Worm (Caenorhabditis elegans) whole organism, young adult: Measurements from ENCODE around the gene C17C3.15.

Source experiments
- B0261.1 ChIP-seq: sonication (generic microtip); optimal IDR thresholded peaks from 2 replicates; lab custom pipeline; 2016; ENCODE audit warnings: mild to moderate bottlenecking, missing genetic modification characterization, moderate library complexity, missing compliant biosample characterization
- F22D6.2 ChIP-seq: sonication (generic microtip); optimal IDR thresholded peaks from 2 replicates; lab custom pipeline; 2016; ENCODE audit warnings: mild to moderate bottlenecking, missing genetic modification characterization, missing compliant biosample characterization
- F23B12.7 ChIP-seq: sonication (generic microtip); optimal IDR thresholded peaks from 2 replicates; lab custom pipeline; 2017; ENCODE audit warnings: missing genetic modification characterization, mild to moderate bottlenecking, missing compliant biosample characterization, antibody characterized with exemption, moderate library complexity; ENCODE audit not compliant: insufficient read depth
- F39B2.1 ChIP-seq: fragments of 200-800 bp; sonication (Bioruptor generic); IDR thresholded peaks from 2 replicates; pipeline ENCODE4 v1.3.6; 2022; ENCODE audit warnings: missing genetic modification reagents, missing genetic modification characterization, missing compliant biosample characterization
- F49E8.2 ChIP-seq: sonication (generic microtip); optimal IDR thresholded peaks from 3 replicates; lab custom pipeline; 2017; ENCODE audit warnings: missing genetic modification characterization, mild to moderate bottlenecking, missing compliant biosample characterization, antibody characterized with exemption, moderate library complexity; ENCODE audit not compliant: insufficient read depth
- F52B5.7 ChIP-seq: sonication (generic microtip); optimal IDR thresholded peaks from 2 replicates; lab custom pipeline; 2016; ENCODE audit warnings: mild to moderate bottlenecking, missing genetic modification characterization, missing compliant biosample characterization
- F55B11.4 ChIP-seq: sonication (generic microtip); optimal IDR thresholded peaks from 2 replicates; lab custom pipeline; 2016; ENCODE audit warnings: missing compliant biosample characterization, missing genetic modification characterization, borderline replicate concordance; ENCODE audit not compliant: insufficient read depth
- K12H6.12 ChIP-seq: fragments of 200-800 bp; sonication (Bioruptor generic); optimal IDR thresholded peaks from 2 replicates; lab custom pipeline; 2018; ENCODE audit warnings: mild to moderate bottlenecking, missing genetic modification characterization, missing compliant biosample characterization
- Y56A3A.18 ChIP-seq: fragments of 200-800 bp; sonication (Bioruptor generic); IDR thresholded peaks from 2 replicates; pipeline ENCODE4 v1.3.6; 2022; ENCODE audit warnings: missing genetic modification reagents, missing genetic modification characterization, missing compliant biosample characterization
- atf-7 ChIP-seq: sonication (generic microtip); optimal IDR thresholded peaks from 2 replicates; lab custom pipeline; 2017; ENCODE audit warnings: mild to moderate bottlenecking, missing genetic modification characterization, missing compliant biosample characterization
- attf-3 ChIP-seq: fragments of 200-800 bp; sonication (Bioruptor generic); conservative IDR thresholded peaks from 2 replicates; pipeline ENCODE4 v1.3.6; 2022; ENCODE audit warnings: missing genetic modification reagents, missing genetic modification characterization, missing compliant biosample characterization
- attf-5 ChIP-seq: fragments of 200-800 bp; sonication (Bioruptor generic); optimal IDR thresholded peaks from 2 replicates; lab custom pipeline; 2018; ENCODE audit warnings: mild to moderate bottlenecking, missing genetic modification characterization, missing compliant biosample characterization
- attf-6 ChIP-seq: fragments of 200-800 bp; sonication (Bioruptor generic); IDR thresholded peaks from 2 replicates; pipeline ENCODE4 v1.3.6; 2022; ENCODE audit warnings: missing genetic modification reagents, missing genetic modification characterization, missing compliant biosample characterization
- bed-1 ChIP-seq: fragments of 200-800 bp; sonication (Bioruptor generic); IDR thresholded peaks from 2 replicates; pipeline ENCODE4 v1.3.6; 2022; ENCODE audit warnings: missing genetic modification reagents, missing genetic modification characterization, missing compliant biosample characterization
- ccch-3 ChIP-seq: fragments of 200-800 bp; sonication (Bioruptor generic); optimal IDR thresholded peaks from 2 replicates; lab custom pipeline; 2018; ENCODE audit warnings: mild to moderate bottlenecking, missing genetic modification characterization, missing compliant biosample characterization
- ceh-100 ChIP-seq: fragments of 200-800 bp; sonication (Bioruptor generic); IDR thresholded peaks from 2 replicates; pipeline ENCODE4 v1.3.6; 2022; ENCODE audit warnings: missing genetic modification reagents, missing genetic modification characterization, missing compliant biosample characterization
- chd-7 ChIP-seq: sonication (generic microtip); optimal IDR thresholded peaks from 2 replicates; lab custom pipeline; 2016; ENCODE audit warnings: mild to moderate bottlenecking, missing genetic modification characterization, moderate library complexity, missing compliant biosample characterization
- efl-1 ChIP-seq: fragments of 150-350 bp; optimal IDR thresholded peaks from 2 replicates; lab custom pipeline; 2014; ENCODE audit warnings: missing biosample characterization, missing genetic modification reagents, missing genetic modification characterization
- egl-18 ChIP-seq: fragments of 200-800 bp; sonication (Bioruptor generic); IDR thresholded peaks from 2 replicates; pipeline ENCODE4 v1.3.6; 2022; ENCODE audit warnings: missing genetic modification reagents, missing genetic modification characterization, missing compliant biosample characterization
- egrh-3 ChIP-seq: fragments of 200-800 bp; sonication (Bioruptor generic); IDR thresholded peaks from 2 replicates; pipeline ENCODE4 v1.3.6; 2022; ENCODE audit warnings: missing genetic modification reagents, missing genetic modification characterization, missing compliant biosample characterization
- ekl-4 ChIP-seq: fragments of 200-800 bp; sonication (Bioruptor generic); IDR thresholded peaks from 2 replicates; pipeline ENCODE4 v1.3.6; 2022; ENCODE audit warnings: missing genetic modification reagents, missing genetic modification characterization, missing compliant biosample characterization
- ets-4 ChIP-seq: fragments of 200-800 bp; sonication (Bioruptor generic); optimal IDR thresholded peaks from 2 replicates; lab custom pipeline; 2018; ENCODE audit warnings: mild to moderate bottlenecking, missing genetic modification characterization, missing compliant biosample characterization
- fkh-3 ChIP-seq: sonication (generic microtip); optimal IDR thresholded peaks from 2 replicates; lab custom pipeline; 2016; ENCODE audit warnings: mild to moderate bottlenecking, missing genetic modification characterization, missing compliant biosample characterization
- hlh-12 ChIP-seq: sonication (generic microtip); optimal IDR thresholded peaks from 2 replicates; lab custom pipeline; 2016; ENCODE audit warnings: missing genetic modification characterization, missing compliant biosample characterization
- let-526 ChIP-seq: fragments of 200-800 bp; sonication (Bioruptor generic); IDR thresholded peaks from 2 replicates; pipeline ENCODE4 v1.3.6; 2022; ENCODE audit warnings: missing genetic modification reagents, missing genetic modification characterization, missing compliant biosample characterization
- let-607 ChIP-seq, 2 experiments: fragments of 200-800 bp in 1 of 2; sonication (Bioruptor generic) in 1 of 2; sonication (generic microtip) in 1 of 2; optimal IDR thresholded peaks; 2 replicates each; lab custom pipeline; 2016 to 2018; ENCODE audit warnings: mild to moderate bottlenecking in 2 of 2, missing compliant biosample characterization in 2 of 2, missing genetic modification characterization in 2 of 2, moderate library complexity in 2 of 2, missing genotype in 1 of 2
- lin-26 ChIP-seq: fragments of 200-800 bp; sonication (Bioruptor generic); IDR thresholded peaks from 2 replicates; pipeline ENCODE4 v1.3.6; 2022; ENCODE audit warnings: missing genetic modification reagents, missing genetic modification characterization, missing compliant biosample characterization
- lsl-1 ChIP-seq: fragments of 200-800 bp; sonication (Bioruptor generic); optimal IDR thresholded peaks from 2 replicates; lab custom pipeline; 2018; ENCODE audit warnings: mild to moderate bottlenecking, missing genetic modification characterization, moderate library complexity, missing compliant biosample characterization
- lsy-27 ChIP-seq: sonication (generic microtip); optimal IDR thresholded peaks from 2 replicates; lab custom pipeline; 2017; ENCODE audit warnings: missing genetic modification characterization, mild to moderate bottlenecking, missing compliant biosample characterization, antibody characterized with exemption, missing genotype, borderline replicate concordance; ENCODE audit not compliant: insufficient read depth
- madf-3 ChIP-seq: fragments of 200-800 bp; sonication (Bioruptor generic); IDR thresholded peaks from 2 replicates; pipeline ENCODE4 v1.3.6; 2022; ENCODE audit warnings: missing genetic modification reagents, missing genetic modification characterization, missing compliant biosample characterization
- mcd-1 ChIP-seq: fragments of 200-800 bp; sonication (Bioruptor generic); IDR thresholded peaks from 2 replicates; pipeline ENCODE4 v1.3.6; 2022; ENCODE audit warnings: missing genetic modification reagents, missing genetic modification characterization, missing compliant biosample characterization
- mxl-1 ChIP-seq: sonication (generic microtip); optimal IDR thresholded peaks from 2 replicates; lab custom pipeline; 2016; ENCODE audit warnings: missing genetic modification characterization, missing compliant biosample characterization
- nhr-27 ChIP-seq: fragments of 200-800 bp; sonication (Bioruptor generic); optimal IDR thresholded peaks from 2 replicates; lab custom pipeline; 2018; ENCODE audit warnings: mild to moderate bottlenecking, missing genetic modification characterization, moderate library complexity, missing compliant biosample characterization
- nhr-90 ChIP-seq: sonication (generic microtip); optimal IDR thresholded peaks from 2 replicates; lab custom pipeline; 2016; ENCODE audit warnings: missing genotype, mild to moderate bottlenecking, missing genetic modification characterization, missing compliant biosample characterization
- pbrm-1 ChIP-seq: fragments of 200-800 bp; sonication (Bioruptor generic); IDR thresholded peaks from 2 replicates; pipeline ENCODE4 v1.3.6; 2022; ENCODE audit warnings: missing genetic modification reagents, missing genetic modification characterization, missing compliant biosample characterization
- rpc-1 ChIP-seq, 2 experiments: fragments of 150-350 bp in 1 of 2; sonication (generic microtip) in 1 of 2; optimal IDR thresholded peaks; 2 replicates each; lab custom pipeline; 2014 to 2018; ENCODE audit warnings: missing biosample characterization in 1 of 2, missing genetic modification characterization in 1 of 2, missing genetic modification reagents in 1 of 2, missing genotype in 1 of 2
- snpc-1.1 ChIP-seq: sonication (generic microtip); optimal IDR thresholded peaks from 2 replicates; lab custom pipeline; 2017; ENCODE audit warnings: missing genetic modification characterization, mild to moderate bottlenecking, missing compliant biosample characterization, antibody characterized with exemption, moderate library complexity, missing genotype, missing genetic modification reagents; ENCODE audit not compliant: insufficient read depth
- snpc-3.4 ChIP-seq: sonication (generic microtip); optimal IDR thresholded peaks from 2 replicates; lab custom pipeline; 2017; ENCODE audit warnings: missing genetic modification characterization, mild to moderate bottlenecking, missing compliant biosample characterization, antibody characterized with exemption, moderate library complexity, missing genotype, missing genetic modification reagents
- sptf-2 ChIP-seq: fragments of 200-800 bp; sonication (Bioruptor generic); optimal IDR thresholded peaks from 2 replicates; lab custom pipeline; 2018; ENCODE audit warnings: mild to moderate bottlenecking, missing genetic modification characterization, missing compliant biosample characterization
- tbp1 ChIP-seq: fragments of 200-800 bp; sonication (Bioruptor generic); optimal IDR thresholded peaks from 2 replicates; lab custom pipeline; 2018; ENCODE audit warnings: mild to moderate bottlenecking, missing genetic modification characterization, missing compliant biosample characterization
- tlf-1 ChIP-seq: fragments of 200-800 bp; sonication (Bioruptor generic); optimal IDR thresholded peaks from 2 replicates; lab custom pipeline; 2018; ENCODE audit warnings: mild to moderate bottlenecking, missing genetic modification characterization, missing compliant biosample characterization
- unc-130 ChIP-seq: sonication (generic microtip); optimal IDR thresholded peaks from 2 replicates; lab custom pipeline; 2016; ENCODE audit warnings: missing genetic modification reagents, missing genetic modification characterization, missing compliant biosample characterization
- zfh-2 ChIP-seq: fragments of 200-800 bp; sonication (Bioruptor generic); conservative IDR thresholded peaks from 2 replicates; pipeline ENCODE4 v1.3.6; 2022; ENCODE audit warnings: missing genetic modification reagents, missing genetic modification characterization, missing compliant biosample characterization
- zim-3 ChIP-seq: sonication (generic microtip); optimal IDR thresholded peaks from 2 replicates; lab custom pipeline; 2017; ENCODE audit warnings: mild to moderate bottlenecking, missing genetic modification characterization, moderate library complexity, missing compliant biosample characterization
- ztf-26 ChIP-seq: sonication (generic microtip); optimal IDR thresholded peaks from 2 replicates; lab custom pipeline; 2017; ENCODE audit warnings: missing genetic modification characterization, missing compliant biosample characterization
- ztf-6 ChIP-seq: fragments of 200-800 bp; sonication (Bioruptor generic); IDR thresholded peaks from 2 replicates; pipeline ENCODE4 v1.3.6; 2022; ENCODE audit warnings: missing genetic modification reagents, missing genetic modification characterization, missing compliant biosample characterization

C17C3.15 gene

DNA sequence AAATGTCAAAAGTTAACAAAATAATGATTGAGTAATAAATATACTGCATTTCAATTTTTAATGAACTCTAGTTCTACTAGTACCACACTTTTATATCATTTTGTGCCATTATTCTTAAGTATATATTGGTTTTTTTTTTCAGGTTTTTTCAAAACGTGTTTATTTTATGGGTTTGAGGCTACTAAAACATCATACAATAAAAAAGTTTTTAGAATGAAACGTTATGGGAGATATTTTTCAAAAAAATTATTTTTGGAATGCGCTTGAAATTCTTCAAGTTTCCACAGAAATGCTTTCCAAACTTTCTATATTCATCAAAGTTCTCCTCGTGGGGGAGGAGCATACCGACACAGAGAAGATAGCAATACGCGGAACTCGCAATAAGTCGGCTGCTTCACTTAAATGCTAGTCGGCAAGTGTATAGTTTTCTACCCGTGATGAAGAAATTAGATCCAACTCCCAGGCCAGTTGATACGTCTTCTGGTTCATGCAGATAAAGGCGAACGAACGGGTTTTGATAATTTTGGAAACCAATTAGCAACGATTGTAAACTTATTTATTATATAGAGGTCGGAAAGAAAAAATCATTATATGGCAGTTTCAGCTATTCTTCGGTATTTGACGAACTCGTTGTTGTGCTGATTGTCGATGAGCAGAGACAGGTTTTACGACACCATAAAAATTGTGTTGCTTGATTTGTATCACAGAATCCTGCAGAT lies 29.0 kb downstream of the C17C3.15 start, which contains the start of gene C17G10.10 (continued):
- peak; percentile 64 for TF ChIP-seq mcd-1 (GFP tag; lab: Robert Waterston, UW)
- TF ChIP-seq snpc-1.1 (tag; lab: Kevin White, UChicago) = peak; percentile 98
- TF ChIP-seq F22D6.2 (tag; lab: Kevin White, UChicago) = peak; percentile 19
- TF ChIP-seq let-607 (tag; optimal IDR thresholded peaks at IDR 0.05; lab: Kevin White, UChicago) = peak; percentile 19 to 37
- 0 out of 2 replicates have a peak, but pooled peaks have one; percentile 37 for TF ChIP-seq F39B2.1 (GFP tag; lab: Robert Waterston, UW)
- no peak for TF ChIP-seq attf-3 (GFP tag; lab: Robert Waterston, UW)
- no peak for TF ChIP-seq hlh-12 (tag; lab: Kevin White, UChicago)
- no peak for TF ChIP-seq Y56A3A.18 (GFP tag; lab: Robert Waterston, UW)
- peak; percentile 89 for TF ChIP-seq attf-6 (GFP tag; lab: Robert Waterston, UW)
- no peak for TF ChIP-seq lin-26 (GFP tag; lab: Robert Waterston, UW)
- TF ChIP-seq zim-3 (tag; lab: Kevin White, UChicago) = peak; percentile 8
- TF ChIP-seq zfh-2 (GFP tag; lab: Robert Waterston, UW) = no peak
- peak; percentile 21 for TF ChIP-seq ztf-26
- no peak for TF ChIP-seq K12H6.12 (tag; lab: Kevin White, UChicago)
- TF ChIP-seq ets-4 = no peak
- no peak for TF ChIP-seq bed-1 (GFP tag; lab: Robert Waterston, UW)
- TF ChIP-seq madf-3 (GFP tag; lab: Robert Waterston, UW) = 0 out of 2 replicates have a peak, but pooled peaks have one; percentile 13
- TF ChIP-seq unc-130 = no peak
- no peak for TF ChIP-seq ztf-6
- TF ChIP-seq tbp1 (GFP tag; lab: Kevin White, UChicago) = peak; percentile 77
- no peak for TF ChIP-seq nhr-90 (tag; lab: Kevin White, UChicago)
- no peak for TF ChIP-seq lsy-27 (tag; lab: Kevin White, UChicago)
- TF ChIP-seq lsl-1 (GFP tag; lab: Kevin White, UChicago) = peak; percentile 72
- TF ChIP-seq mxl-1 (tag; lab: Kevin White, UChicago) = no peak
- peak; percentile 58 for TF ChIP-seq fkh-3 (tag; lab: Kevin White, UChicago)
- TF ChIP-seq egrh-3 (GFP tag; lab: Robert Waterston, UW) = 0 out of 2 replicates have a peak, but pooled peaks have one; percentile 8
- peak; percentile 77 for TF ChIP-seq F23B12.7 (tag; lab: Kevin White, UChicago)
- TF ChIP-seq sptf-2 = no peak
- TF ChIP-seq tlf-1 (GFP tag; lab: Kevin White, UChicago) = peak; percentile 34
- no peak for TF ChIP-seq F52B5.7 (tag; lab: Kevin White, UChicago)
- TF ChIP-seq, all 124 proteins: peak for 53

DNA sequence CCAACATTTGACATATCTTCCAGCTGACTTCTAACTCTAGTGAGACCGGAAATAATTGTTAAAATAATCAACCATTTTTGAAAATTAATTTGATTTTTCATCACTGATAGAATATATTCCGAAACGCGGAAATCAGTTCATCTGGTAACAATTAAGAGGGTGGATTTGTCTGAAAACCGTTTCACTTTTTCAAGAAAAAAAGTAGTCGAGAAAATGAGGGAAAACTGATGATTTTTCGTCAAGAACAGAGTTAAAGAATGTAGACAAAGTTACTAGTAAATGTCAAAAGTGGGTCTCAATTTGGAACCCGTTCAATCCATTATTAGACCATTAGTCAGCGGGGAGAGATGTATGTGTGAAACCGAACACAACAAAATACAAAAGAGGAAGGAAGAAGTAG lies 32.7 kb downstream of the C17C3.15 start, which contains the start of gene C17G10.6:
Gene C17G10.6, minus strand, starts transcription at position 101 of the 400 bp plus-strand sequence.
- TF ChIP-seq F23B12.7 (tag; lab: Kevin White, UChicago) (no peak), ceh-100 (GFP tag; lab: Robert Waterston, UW) (no peak), efl-1 (GFP tag; lab: Kevin White, UChicago) (no peak), rpc-1 (optimal IDR thresholded peaks at IDR 0.05; lab: Kevin White, UChicago) (no peak), rpc-1 (tag; optimal IDR thresholded peaks at IDR 0.05; lab: Kevin White, UChicago) (no peak), atf-7 (tag; lab: Kevin White, UChicago) (no peak), attf-5 (GFP tag; lab: Kevin White, UChicago) (no peak), egl-18 (no peak), let-526 (GFP tag; lab: Robert Waterston, UW) (no peak), F49E8.2 (tag; lab: Kevin White, UChicago) (no peak), pbrm-1 (GFP tag; lab: Robert Waterston, UW) (no peak), nhr-27 (tag; lab: Kevin White, UChicago) (no peak), snpc-3.4 (tag; lab: Kevin White, UChicago) (no peak), F55B11.4 (tag; lab: Kevin White, UChicago) (no peak), ekl-4 (GFP tag; lab: Robert Waterston, UW) (no peak), ccch-3 (GFP tag; lab: Kevin White, UChicago) (no peak), chd-7 (tag; lab: Kevin White, UChicago) (no peak), B0261.1 (tag; lab: Kevin White, UChicago) (no peak), snpc-1.1 (tag; lab: Kevin White, UChicago) (no peak)
